Fruit fly (Drosophila melanogaster) ovary, adult (tissue): ENCODE measurements around the gene CG31010.

Experiments
- CG17801 ChIP-seq: fragments of 200-800 bp; optimal IDR thresholded peaks from 2 replicates; lab custom pipeline; 2019; ENCODE audit warnings: missing biosample characterization, mild to moderate bottlenecking, missing genetic modification characterization, moderate library complexity; ENCODE audit not compliant: partially characterized antibody

The CG31010 gene

DNA sequence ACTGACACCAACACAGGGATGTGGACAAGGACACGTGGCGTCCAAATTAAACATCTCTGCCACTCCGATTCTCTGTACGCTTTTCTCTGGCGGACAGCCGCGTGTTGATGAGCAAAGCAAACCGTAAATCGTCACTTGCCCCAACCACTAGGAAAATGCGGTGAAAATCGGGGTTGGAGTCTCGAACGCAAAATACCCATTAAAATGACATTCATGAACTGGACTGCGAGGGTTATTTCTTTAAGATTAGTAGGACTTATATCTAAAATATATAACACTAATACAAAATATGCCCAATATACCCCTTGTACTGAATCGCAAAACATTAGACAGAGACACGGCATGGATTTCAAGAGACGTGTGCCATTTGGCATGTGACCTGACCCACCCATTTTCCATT is 12.5 kb upstream of the CG31010 start:
- TF ChIP-seq CG17801 (GFP tag; lab: Kevin White, UChicago), result no peak

DNA sequence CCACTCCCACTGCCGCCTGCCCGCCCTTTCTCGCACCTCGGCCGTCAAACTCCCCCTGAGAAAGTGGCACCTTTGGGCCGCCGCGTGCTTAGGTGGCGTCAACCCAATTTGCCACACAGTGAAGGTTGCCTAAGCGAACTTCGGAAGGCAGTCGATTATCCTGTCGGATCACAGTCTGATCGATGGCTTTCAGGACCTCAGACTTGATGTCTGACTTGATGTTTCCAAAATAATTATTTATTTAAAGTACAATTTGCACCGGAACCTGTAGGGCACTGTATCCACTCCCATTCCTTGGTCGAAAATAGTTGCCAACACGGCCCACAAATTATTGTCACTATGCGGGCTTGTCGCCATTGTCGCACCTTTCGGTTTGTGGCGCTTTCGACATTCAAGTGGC is 8.5 kb upstream of the CG31010 start:
- no peak for TF ChIP-seq CG17801 (GFP tag; lab: Kevin White, UChicago)

DNA sequence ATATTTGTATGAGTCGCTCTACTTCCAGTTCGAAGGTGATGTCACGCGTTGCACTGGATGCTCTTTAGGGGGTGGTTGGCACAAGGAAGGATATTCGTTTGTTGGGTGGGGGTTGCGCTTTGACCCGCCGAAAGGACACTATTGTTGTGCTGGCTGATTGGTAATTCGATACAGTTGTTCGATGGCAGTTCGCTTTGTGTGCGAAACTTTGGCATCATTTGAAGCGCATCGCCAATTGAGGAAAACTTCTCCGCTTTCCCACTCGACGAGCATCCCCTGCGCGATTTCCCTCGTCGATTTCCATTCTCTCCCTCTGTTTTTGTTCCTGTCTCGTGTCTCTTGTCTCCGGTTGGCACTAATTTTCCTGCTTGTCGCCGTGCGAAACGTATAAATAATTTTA is 4.5 kb upstream of the CG31010 start:
- no peak for TF ChIP-seq CG17801 (GFP tag; lab: Kevin White, UChicago)

DNA sequence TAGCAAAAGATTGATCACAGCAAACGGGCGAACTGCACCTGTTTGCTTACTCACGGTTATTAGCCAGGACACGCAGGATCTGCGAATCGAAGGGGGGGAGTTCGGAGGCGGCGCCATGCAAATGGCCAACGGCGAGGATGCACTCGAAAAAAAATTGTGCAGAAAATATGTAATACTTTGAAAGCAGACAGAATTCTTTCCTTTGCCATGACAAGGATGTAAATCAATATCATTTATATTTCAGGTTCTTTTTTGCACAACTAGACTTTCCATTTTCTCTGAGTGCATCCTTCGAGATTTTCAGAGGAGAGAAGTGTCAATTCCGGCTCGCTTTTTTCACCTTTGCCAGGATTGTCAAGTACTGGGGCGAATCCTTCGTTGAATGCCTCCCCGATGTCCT is 3.3 kb upstream of the CG31010 start:
- TF ChIP-seq CG17801 (GFP tag; lab: Kevin White, UChicago), result no peak

DNA sequence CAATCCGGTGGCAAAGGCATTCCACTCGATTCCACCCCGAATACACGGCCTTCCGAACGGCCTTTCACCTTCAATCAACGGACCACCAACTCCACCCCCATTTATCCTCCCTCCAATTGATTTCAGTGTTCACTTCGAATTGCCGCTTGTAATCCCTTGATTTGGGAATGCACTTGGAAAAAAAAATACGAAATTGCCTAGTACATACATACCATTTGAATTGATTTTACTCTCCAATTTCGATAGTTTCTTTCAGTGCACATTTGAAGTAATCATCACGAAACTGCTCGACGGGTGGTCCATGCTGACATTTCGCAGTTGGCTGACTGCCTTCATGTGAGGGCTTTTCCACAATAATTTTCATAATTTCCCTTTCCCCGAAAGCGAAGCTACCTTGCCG is 6.8 kb downstream of the CG31010 start:
- TF ChIP-seq CG17801 (GFP tag; lab: Kevin White, UChicago), result no peak

DNA sequence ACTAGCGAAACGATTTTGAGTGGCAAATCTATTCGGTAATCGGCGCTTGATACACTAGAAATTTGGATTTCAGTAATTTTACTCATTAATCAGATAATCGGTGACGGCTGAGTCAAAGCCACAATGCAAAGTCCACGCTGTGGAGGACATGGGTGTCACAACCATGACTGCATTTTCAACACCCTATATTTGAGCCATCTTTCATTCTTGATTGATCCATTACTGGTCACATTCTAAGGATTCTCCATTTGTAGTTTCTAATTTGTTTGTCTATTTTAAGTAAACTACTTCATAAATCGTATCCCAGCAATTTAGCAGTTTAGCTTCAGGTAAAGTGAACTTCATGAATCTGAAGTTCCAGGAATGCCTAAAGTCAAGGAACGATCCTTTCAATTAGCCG is 8.9 kb downstream of the CG31010 start, which contains the start of gene Pka-C2:
Pka-C2 (minus strand) TSS at position 101 of the 400 bp plus-strand sequence.
- no peak for TF ChIP-seq CG17801 (GFP tag; lab: Kevin White, UChicago)

DNA sequence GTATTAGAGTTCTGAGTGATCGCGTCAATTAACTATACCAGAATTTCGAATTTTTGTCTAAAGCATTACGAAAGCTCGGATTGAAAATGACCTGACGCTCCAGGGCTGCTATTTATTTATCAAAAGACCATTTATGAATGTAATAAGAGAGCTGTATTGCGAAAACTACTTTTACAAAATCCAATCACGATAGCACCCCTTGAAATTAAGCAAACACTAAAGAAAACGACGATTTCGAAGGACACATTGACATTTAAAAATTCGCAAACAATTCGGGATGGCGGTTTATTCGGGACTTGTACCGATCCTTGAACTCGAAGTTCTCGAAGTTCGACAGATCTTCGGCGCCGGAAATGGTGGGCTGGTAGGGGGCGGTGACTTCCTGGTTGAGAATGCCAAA is 10.5 kb downstream of the CG31010 start, which contains the start of gene CG12069:
CG12069 (minus strand) TSS at position 101 of the 400 bp plus-strand sequence.
- no peak for TF ChIP-seq CG17801 (GFP tag; lab: Kevin White, UChicago)

DNA sequence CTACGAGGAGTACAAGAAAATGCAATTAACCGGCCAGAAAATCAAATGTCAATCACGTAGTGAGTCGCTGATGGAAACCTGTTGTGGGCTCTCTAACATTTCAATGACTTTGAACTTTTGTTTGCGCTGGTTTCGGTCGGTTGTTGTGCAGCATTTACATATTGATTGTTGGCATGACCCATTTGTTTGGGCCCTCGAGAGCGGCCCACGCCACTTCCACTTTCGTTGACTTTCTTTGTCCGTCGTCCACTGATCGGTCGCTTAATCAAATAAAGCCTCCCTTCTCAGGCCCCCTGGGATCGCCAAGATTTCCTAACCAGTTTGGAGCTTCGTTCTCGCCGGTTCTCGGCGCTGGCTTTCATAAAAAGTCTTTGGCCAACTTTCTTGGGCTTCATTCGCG is 15.7 kb downstream of the CG31010 start, which contains the start of gene Spn100A:
Spn100A (plus strand) TSS at position 392 of the 400 bp plus-strand sequence.
- no peak for TF ChIP-seq CG17801 (GFP tag; lab: Kevin White, UChicago)

DNA sequence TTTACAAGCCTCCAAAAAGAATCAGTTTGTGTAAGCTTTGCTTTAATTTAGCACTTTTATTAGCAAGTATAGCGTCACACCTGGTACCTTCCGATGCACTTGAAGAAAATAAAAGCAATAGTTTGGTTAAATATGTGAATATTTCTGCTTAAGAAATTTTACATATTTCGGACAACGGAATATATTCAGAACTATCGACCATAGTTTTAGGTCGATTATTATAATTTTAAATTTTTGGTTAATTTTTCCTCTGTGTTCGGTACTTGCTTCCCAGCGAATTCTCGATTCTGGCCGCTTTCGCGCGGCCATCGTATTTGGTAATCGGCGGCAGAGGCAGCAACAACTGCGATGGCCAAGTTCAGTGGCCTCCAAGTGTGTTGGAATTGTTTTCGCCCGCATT is 16.3 kb downstream of the CG31010 start:
- no peak for TF ChIP-seq CG17801 (GFP tag; lab: Kevin White, UChicago)
